Fruit fly (Drosophila melanogaster) whole organism, embryonic: ENCODE data around the gene CG10874.

Experiments
- Aef1 ChIP-seq: fragments of 200-800 bp; sonication (Bioruptor generic); IDR thresholded peaks from 3 replicates; pipeline ENCODE4 v1.3.6; 2022; ENCODE audit warnings: missing biosample characterization, missing genetic modification characterization
- CG10147 ChIP-seq: fragments of 200-800 bp; sonication (Bioruptor generic); optimal IDR thresholded peaks from 2 replicates; lab custom pipeline; 2019; ENCODE audit warnings: missing biosample characterization, mild to moderate bottlenecking, missing genetic modification characterization, moderate library complexity
- CG10321 ChIP-seq: fragments of 200-800 bp; sonication (Bioruptor generic); IDR thresholded peaks from 2 replicates; pipeline ENCODE4 v1.3.6; 2022; ENCODE audit warnings: missing biosample characterization, missing genetic modification characterization
- CG10543 ChIP-seq: fragments of 200-800 bp; sonication (Bioruptor generic); optimal IDR thresholded peaks from 3 replicates; lab custom pipeline; 2017; ENCODE audit warnings: missing biosample characterization, mild to moderate bottlenecking, missing genetic modification characterization, moderate library complexity
- CG10654 ChIP-seq: fragments of 200-800 bp; sonication (Bioruptor generic); optimal IDR thresholded peaks from 2 replicates; lab custom pipeline; 2016; ENCODE audit warnings: missing biosample characterization, missing genetic modification characterization
- CG10959 ChIP-seq: fragments of 200-800 bp; sonication (Bioruptor generic); IDR thresholded peaks from 2 replicates; pipeline ENCODE4 v1.3.6; 2022; ENCODE audit warnings: missing biosample characterization, missing genetic modification characterization
- CG12155 ChIP-seq: fragments of 200-800 bp; sonication (Bioruptor generic); optimal IDR thresholded peaks from 3 replicates; lab custom pipeline; 2016; ENCODE audit warnings: missing biosample characterization, missing genetic modification characterization
- CG13296 ChIP-seq: fragments of 200-800 bp; sonication (Bioruptor generic); optimal IDR thresholded peaks from 3 replicates; lab custom pipeline; 2018; ENCODE audit warnings: missing biosample characterization, mild to moderate bottlenecking, missing genetic modification characterization
- CG14050 ChIP-seq: fragments of 200-800 bp; sonication (Bioruptor generic); IDR thresholded peaks from 3 replicates; pipeline ENCODE4 v1.3.6; 2022; ENCODE audit warnings: missing biosample characterization, missing genetic modification characterization
- CG14710 ChIP-seq: fragments of 200-800 bp; sonication (Bioruptor generic); optimal IDR thresholded peaks from 3 replicates; lab custom pipeline; 2019; ENCODE audit warnings: missing biosample characterization, mild to moderate bottlenecking, missing genetic modification characterization, moderate library complexity
- CG15073 ChIP-seq: fragments of 200-800 bp; sonication (Bioruptor generic); optimal IDR thresholded peaks from 2 replicates; lab custom pipeline; 2016; ENCODE audit warnings: missing biosample characterization, missing genetic modification characterization
- CG15479 ChIP-seq: fragments of 200-800 bp; sonication (Bioruptor generic); optimal IDR thresholded peaks from 3 replicates; lab custom pipeline; 2019; ENCODE audit warnings: missing biosample characterization, mild to moderate bottlenecking, missing genetic modification characterization, moderate library complexity
- CG15601 ChIP-seq: fragments of 200-800 bp; sonication (Bioruptor generic); optimal IDR thresholded peaks from 3 replicates; lab custom pipeline; 2019; ENCODE audit warnings: missing biosample characterization, mild to moderate bottlenecking, missing genetic modification characterization, moderate library complexity
- CG2678 ChIP-seq: fragments of 200-800 bp; sonication (Bioruptor generic); optimal IDR thresholded peaks from 3 replicates; lab custom pipeline; 2019; ENCODE audit warnings: missing biosample characterization, mild to moderate bottlenecking, missing genetic modification characterization, moderate library complexity
- CG2712 ChIP-seq: fragments of 200-800 bp; optimal IDR thresholded peaks from 3 replicates; lab custom pipeline; 2019; ENCODE audit warnings: missing biosample characterization, mild to moderate bottlenecking, missing genetic modification characterization, moderate library complexity
- CG31388 ChIP-seq: fragments of 200-800 bp; sonication (Bioruptor generic); optimal IDR thresholded peaks from 2 replicates; lab custom pipeline; 2016; ENCODE audit warnings: missing biosample characterization, missing genetic modification characterization
- CG3163 ChIP-seq: fragments of 200-800 bp; sonication (Bioruptor generic); optimal IDR thresholded peaks from 3 replicates; lab custom pipeline; 2016; ENCODE audit warnings: missing biosample characterization, missing genetic modification characterization
- CG32767 ChIP-seq: fragments of 200-800 bp; sonication (Bioruptor generic); IDR thresholded peaks from 2 replicates; pipeline ENCODE4 v1.3.6; 2022; ENCODE audit warnings: missing biosample characterization, missing genetic modification characterization
- CG4328 ChIP-seq: fragments of 200-800 bp; sonication (Bioruptor generic); optimal IDR thresholded peaks from 3 replicates; lab custom pipeline; 2017; ENCODE audit warnings: missing biosample characterization, missing genetic modification reagents, missing genetic modification characterization
- CG6791 ChIP-seq: fragments of 200-800 bp; sonication (Bioruptor generic); IDR thresholded peaks from 3 replicates; pipeline ENCODE4 v1.3.6; 2022; ENCODE audit warnings: missing biosample characterization, missing genetic modification characterization; ENCODE audit not compliant: partially characterized antibody
- CG8281 ChIP-seq: fragments of 200-800 bp; sonication (Bioruptor generic); optimal IDR thresholded peaks from 2 replicates; lab custom pipeline; 2018; ENCODE audit warnings: missing biosample characterization, mild to moderate bottlenecking, missing genetic modification characterization, moderate library complexity
- CrebB ChIP-seq: fragments of 200-800 bp; sonication (Bioruptor generic); optimal IDR thresholded peaks from 3 replicates; lab custom pipeline; 2018; ENCODE audit warnings: missing biosample characterization, mild to moderate bottlenecking, missing genetic modification characterization
- D19A ChIP-seq: fragments of 200-800 bp; optimal IDR thresholded peaks from 3 replicates; lab custom pipeline; 2019; ENCODE audit warnings: missing biosample characterization, mild to moderate bottlenecking, missing genetic modification characterization, moderate library complexity
- Dbx ChIP-seq: fragments of 200-800 bp; sonication (Bioruptor generic); IDR thresholded peaks from 3 replicates; pipeline ENCODE4 v1.3.6; 2022; ENCODE audit warnings: missing biosample characterization, missing genetic modification characterization
- Kr ChIP-seq: fragments of 200-800 bp; sonication (Bioruptor generic); optimal IDR thresholded peaks from 2 replicates; lab custom pipeline; 2017; ENCODE audit warnings: missing biosample characterization, mild to moderate bottlenecking, missing genetic modification characterization
- Lim3 ChIP-seq: fragments of 200-800 bp; sonication (Bioruptor generic); IDR thresholded peaks from 2 replicates; pipeline ENCODE4 v1.3.6; 2022; ENCODE audit warnings: missing biosample characterization, missing genetic modification characterization
- Lpt ChIP-seq: fragments of >200 bp; optimal IDR thresholded peaks from 2 replicates; lab custom pipeline; 2018; ENCODE audit warnings: missing biosample characterization, missing genetic modification characterization
- Max ChIP-seq: fragments of 200-800 bp; sonication (Bioruptor generic); optimal IDR thresholded peaks from 2 replicates; lab custom pipeline; 2016; ENCODE audit warnings: missing biosample characterization, mild to moderate bottlenecking, missing genetic modification characterization
- Myb ChIP-seq: fragments of 200-800 bp; sonication (Bioruptor generic); optimal IDR thresholded peaks from 2 replicates; lab custom pipeline; 2016; ENCODE audit warnings: missing biosample characterization, missing genetic modification characterization
- Optix ChIP-seq: fragments of 200-800 bp; sonication (Bioruptor generic); IDR thresholded peaks from 3 replicates; pipeline ENCODE4 v1.3.6; 2022; ENCODE audit warnings: missing biosample characterization, missing genetic modification characterization
- Ptx1 ChIP-seq: fragments of 200-800 bp; sonication (Bioruptor generic); IDR thresholded peaks from 2 replicates; pipeline ENCODE4 v1.3.6; 2022; ENCODE audit warnings: missing biosample characterization, missing genetic modification characterization
- Taf1 ChIP-seq: fragments of 200-800 bp; sonication (Bioruptor generic); IDR thresholded peaks from 2 replicates; pipeline ENCODE4 v1.3.6; 2022; ENCODE audit warnings: missing biosample characterization, missing genetic modification characterization
- Xrp1 ChIP-seq: fragments of 200-800 bp; sonication (Bioruptor generic); IDR thresholded peaks from 2 replicates; pipeline ENCODE4 v1.3.6; 2022; ENCODE audit warnings: missing biosample characterization, missing genetic modification characterization
- abd-A ChIP-seq: fragments of 200-800 bp; sonication (Bioruptor generic); optimal IDR thresholded peaks from 3 replicates; lab custom pipeline; 2019; ENCODE audit warnings: missing biosample characterization, mild to moderate bottlenecking, missing genetic modification characterization, moderate library complexity
- amos ChIP-seq: fragments of 200-800 bp; sonication (Bioruptor generic); IDR thresholded peaks from 2 replicates; pipeline ENCODE4 v1.3.6; 2022; ENCODE audit warnings: missing biosample characterization, missing genetic modification characterization; ENCODE audit not compliant: partially characterized antibody
- ara ChIP-seq: fragments of 200-800 bp; sonication (Bioruptor generic); IDR thresholded peaks from 2 replicates; pipeline ENCODE4 v1.3.6; 2022; ENCODE audit warnings: missing biosample characterization, missing genetic modification characterization
- ash1 ChIP-seq: fragments of 200-800 bp; sonication (Bioruptor generic); optimal IDR thresholded peaks from 2 replicates; lab custom pipeline; 2018; ENCODE audit warnings: missing biosample characterization, mild to moderate bottlenecking, missing genetic modification characterization
- bowl ChIP-seq: fragments of 200-800 bp; sonication (Bioruptor generic); IDR thresholded peaks from 2 replicates; pipeline ENCODE4 v1.3.6; 2022; ENCODE audit warnings: missing biosample characterization, missing genetic modification characterization
- croc ChIP-seq: fragments of 200-800 bp; sonication (Bioruptor generic); conservative IDR thresholded peaks from 3 replicates; pipeline ENCODE4 v1.3.6; 2022; ENCODE audit warnings: missing biosample characterization, missing genetic modification characterization
- ewg ChIP-seq: fragments of 200-800 bp; sonication (Bioruptor generic); optimal IDR thresholded peaks from 3 replicates; lab custom pipeline; 2017; ENCODE audit warnings: mild to moderate bottlenecking, missing biosample characterization, missing genetic modification reagents, missing genetic modification characterization
- hbn ChIP-seq: fragments of 200-800 bp; sonication (Bioruptor generic); IDR thresholded peaks from 2 replicates; pipeline ENCODE4 v1.3.6; 2022; ENCODE audit warnings: missing biosample characterization, missing genetic modification characterization; ENCODE audit not compliant: partially characterized antibody
- jigr1 ChIP-seq: fragments of 200-800 bp; sonication (Bioruptor generic); IDR thresholded peaks from 3 replicates; pipeline ENCODE4 v1.3.6; 2022; ENCODE audit warnings: missing biosample characterization, missing genetic modification characterization
- kay ChIP-seq: fragments of 200-800 bp; sonication (Bioruptor generic); optimal IDR thresholded peaks from 2 replicates; lab custom pipeline; 2016; ENCODE audit warnings: missing biosample characterization, missing genetic modification characterization
- lbe ChIP-seq: fragments of 200-800 bp; sonication (Bioruptor generic); optimal IDR thresholded peaks from 2 replicates; lab custom pipeline; 2016; ENCODE audit warnings: missing biosample characterization, mild to moderate bottlenecking, missing genetic modification characterization
- lmd ChIP-seq: fragments of 200-800 bp; sonication (Bioruptor generic); IDR thresholded peaks from 2 replicates; pipeline ENCODE4 v1.3.6; 2022; ENCODE audit warnings: missing biosample characterization, missing genetic modification characterization
- lov ChIP-seq, 2 experiments: fragments of 200-800 bp in 1 of 2; fragments of >200 bp in 1 of 2; sonication (Bioruptor generic) in 1 of 2; IDR thresholded peaks in 1 of 2; optimal IDR thresholded peaks in 1 of 2; 2 replicates in 1 of 2; 3 replicates in 1 of 2; pipeline versions ENCODE4 v1.3.6 to Lab custom; 2017 to 2022; ENCODE audit warnings: missing biosample characterization in 1 of 2, missing genetic modification characterization in 1 of 2
- odd ChIP-seq: fragments of 200-800 bp; sonication (Bioruptor generic); optimal IDR thresholded peaks from 2 replicates; lab custom pipeline; 2017; ENCODE audit warnings: missing biosample characterization, mild to moderate bottlenecking, missing genetic modification characterization
- sd ChIP-seq: fragments of 200-800 bp; sonication (Bioruptor generic); optimal IDR thresholded peaks from 3 replicates; lab custom pipeline; 2018; ENCODE audit warnings: missing biosample characterization, mild to moderate bottlenecking, missing genetic modification characterization, moderate library complexity
- slp2 ChIP-seq: fragments of 200-800 bp; sonication (Bioruptor generic); optimal IDR thresholded peaks from 2 replicates; lab custom pipeline; 2016; ENCODE audit warnings: missing biosample characterization, missing genetic modification characterization
- trem ChIP-seq: fragments of 200-800 bp; optimal IDR thresholded peaks from 3 replicates; lab custom pipeline; 2019; ENCODE audit warnings: missing biosample characterization, mild to moderate bottlenecking, missing genetic modification characterization, moderate library complexity
- ttk ChIP-seq: fragments of 200-800 bp; sonication (Bioruptor generic); IDR thresholded peaks from 2 replicates; pipeline ENCODE4 v2.1.2; 2022; ENCODE audit warnings: missing biosample characterization, missing genetic modification characterization

CG10874 gene

DNA sequence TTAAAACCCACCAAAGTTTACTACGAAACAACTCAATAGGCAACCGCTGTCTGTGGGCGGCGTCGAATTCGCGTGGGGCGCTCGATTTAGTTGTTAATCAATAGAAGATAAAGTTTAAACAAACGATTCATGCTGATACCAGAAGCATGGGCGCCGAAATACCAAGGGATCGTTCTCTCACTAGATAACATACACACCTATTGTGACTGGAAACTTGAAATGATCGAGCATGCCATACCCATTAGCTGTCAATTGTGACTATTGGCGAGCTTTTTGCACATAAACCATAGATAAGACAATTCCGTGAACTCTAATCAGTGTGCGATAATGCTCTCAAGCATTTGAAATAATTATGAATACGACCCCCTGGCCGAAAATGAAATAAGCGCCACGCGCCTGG lies 12.8 kb downstream of the CG10874 start (continued):
- TF ChIP-seq CG32767 (GFP tag; lab: Robert Waterston, UW) (peak; percentile 52), CrebB (tag; lab: Kevin White, UChicago) (peak; percentile 75), Taf1 (peak; percentile 33; the same call in 1 of the 2 replicates), Max (GFP tag; lab: Kevin White, UChicago) (peak; percentile 7), Ptx1 (GFP tag; lab: Robert Waterston, UW) (peak; percentile 83), CG3163 (GFP tag; lab: Kevin White, UChicago) (peak; percentile 45), CG10543 (GFP tag; lab: Kevin White, UChicago) (peak; percentile 29), CG15073 (GFP tag; lab: Kevin White, UChicago) (no peak), ara (no peak), CG15601 (peak; percentile 16), Myb (GFP tag; lab: Kevin White, UChicago) (peak; percentile 65), CG15479 (GFP tag; lab: Kevin White, UChicago) (no peak), jigr1 (GFP tag; lab: Robert Waterston, UW) (peak; percentile 55; the same call in 2 of the 3 replicates), CG14710 (tag; lab: Kevin White, UChicago) (no peak), slp2 (GFP tag; lab: Kevin White, UChicago) (peak; percentile 75), ewg (GFP tag; lab: Kevin White, UChicago) (peak; percentile 57), lbe (no peak), hbn (GFP tag; lab: Robert Waterston, UW) (no peak), CG14050 (GFP tag; lab: Robert Waterston, UW) (peak; percentile 47), Lpt (GFP tag; lab: Kevin White, UChicago) (no peak), CG10147 (GFP tag; lab: Kevin White, UChicago) (peak; percentile 82), Optix (GFP tag; lab: Robert Waterston, UW) (peak; percentile 76), amos (no peak), odd (no peak), CG6791 (GFP tag; lab: Robert Waterston, UW) (no peak), CG8281 (tag; lab: Kevin White, UChicago) (peak; percentile 45), sd (tag; lab: Kevin White, UChicago) (peak; percentile 86), CG13296 (peak; percentile 58), abd-A (tag; lab: Kevin White, UChicago) (peak; percentile 75), CG10654 (GFP tag; lab: Kevin White, UChicago) (peak; percentile 51), CG31388 (GFP tag; lab: Kevin White, UChicago) (peak; percentile 2), CG2712 (peak; percentile 81), Lim3 (GFP tag; lab: Robert Waterston, UW) (no peak), CG12155 (GFP tag; lab: Kevin White, UChicago) (peak; percentile 75), ash1 (GFP tag; lab: Kevin White, UChicago) (peak; percentile 30), Kr (GFP tag; lab: Kevin White, UChicago) (no peak), D19A (tag; lab: Kevin White, UChicago) (peak; percentile 48), kay (GFP tag; lab: Kevin White, UChicago) (peak; percentile 8), CG4328 (peak; percentile 23), ttk (GFP tag; lab: Robert Waterston, UW) (peak; percentile 44), bowl (peak; percentile 58; the same call in 1 of the 2 replicates), croc (peak; percentile 21; the same call in 1 of the 3 replicates), CG10321 (no peak; the same call in 1 of the 2 replicates), CG10959 (GFP tag; lab: Robert Waterston, UW) (no peak; the same call in 1 of the 2 replicates), Xrp1 (GFP tag; lab: Robert Waterston, UW) (peak; percentile 56), lov (optimal IDR thresholded peaks at IDR 0.05; lab: Kevin White, UChicago) (no peak), lov (GFP tag; IDR thresholded peaks at IDR 0.05; lab: Robert Waterston, UW) (no peak), Dbx (GFP tag; lab: Robert Waterston, UW) (peak; percentile 73; the same call in 2 of the 3 replicates), trem (tag; lab: Kevin White, UChicago) (no peak), Aef1 (GFP tag; lab: Robert Waterston, UW) (peak; percentile 63), lmd (GFP tag; lab: Robert Waterston, UW) (peak; percentile 86), CG2678 (tag; lab: Kevin White, UChicago) (peak; percentile 86)
